Worm (Caenorhabditis elegans) whole organism, L4 larva: ENCODE measurements around the gene Y51H7C.12.
A peak's percentile ranks its signal among the peaks of the same experiment; 100 is the strongest.

Experiments
- R02D3.7 ChIP-seq: fragments of 150-350 bp; sonication (generic microtip); optimal IDR thresholded peaks from 3 replicates; lab custom pipeline; 2014; ENCODE audit warnings: missing biosample characterization, missing genetic modification characterization
- T20F7.1 ChIP-seq: fragments of 200-800 bp; sonication (Bioruptor generic); optimal IDR thresholded peaks from 2 replicates; lab custom pipeline; 2018; ENCODE audit warnings: mild to moderate bottlenecking, missing genetic modification characterization, missing compliant biosample characterization
- T26A8.4 ChIP-seq: fragments of 200-800 bp; sonication (Bioruptor generic); IDR thresholded peaks from 2 replicates; pipeline ENCODE4 v1.3.6; 2022; ENCODE audit warnings: missing genetic modification characterization, missing compliant biosample characterization
- Y105C5A.15 ChIP-seq: fragments of 200-800 bp; sonication (Bioruptor generic); IDR thresholded peaks from 2 replicates; pipeline ENCODE4 v1.3.6; 2022; ENCODE audit warnings: missing genetic modification characterization, missing compliant biosample characterization
- Y48G9A.11 ChIP-seq: fragments of 200-800 bp; sonication (Bioruptor generic); IDR thresholded peaks from 2 replicates; pipeline ENCODE4 v1.3.6; 2022; ENCODE audit warnings: missing genetic modification reagents, missing genetic modification characterization, missing compliant biosample characterization
- Y75B8A.6 ChIP-seq: fragments of 200-800 bp; sonication (Bioruptor generic); IDR thresholded peaks from 2 replicates; pipeline ENCODE4 v1.3.6; 2022; ENCODE audit warnings: missing genetic modification reagents, missing genetic modification characterization, missing compliant biosample characterization
- aly-2 ChIP-seq: sonication (generic microtip); optimal IDR thresholded peaks from 2 replicates; lab custom pipeline; 2018; ENCODE audit warnings: missing biosample characterization, missing genetic modification characterization
- ceh-20 ChIP-seq: fragments of 200-800 bp; sonication (Bioruptor generic); IDR thresholded peaks from 2 replicates; pipeline ENCODE4 v1.3.6; 2022; ENCODE audit warnings: missing genetic modification reagents, missing genetic modification characterization, missing compliant biosample characterization
- ceh-44 ChIP-seq: fragments of 200-800 bp; sonication (Bioruptor generic); IDR thresholded peaks from 2 replicates; pipeline ENCODE4 v1.3.6; 2022; ENCODE audit warnings: missing genetic modification reagents, missing genetic modification characterization, missing compliant biosample characterization
- ceh-62 ChIP-seq: sonication (generic microtip); optimal IDR thresholded peaks from 2 replicates; lab custom pipeline; 2017; ENCODE audit warnings: missing biosample characterization, missing genetic modification characterization
- daf-16 ChIP-seq, 3 experiments: sonication (generic microtip); optimal IDR thresholded peaks; 2 replicates each; lab custom pipeline; 2016 to 2017; ENCODE audit warnings: missing genetic modification characterization in 3 of 3, missing genetic modification reagents in 3 of 3, mild to moderate bottlenecking in 2 of 3, missing compliant biosample characterization in 2 of 3, missing biosample characterization in 1 of 3, moderate library complexity in 1 of 3
- daf-19 ChIP-seq: fragments of 200-800 bp; sonication (Bioruptor generic); conservative IDR thresholded peaks from 2 replicates; pipeline ENCODE4 v1.3.6; 2022; ENCODE audit warnings: missing genetic modification characterization, missing compliant biosample characterization
- dmd-9 ChIP-seq: fragments of 200-800 bp; sonication (Bioruptor generic); IDR thresholded peaks from 2 replicates; pipeline ENCODE4 v1.3.6; 2022; ENCODE audit warnings: missing genetic modification reagents, missing genetic modification characterization, missing compliant biosample characterization
- dpl-1 ChIP-seq: fragments of 150-350 bp; optimal IDR thresholded peaks from 2 replicates; lab custom pipeline; 2014; ENCODE audit warnings: missing biosample characterization, missing genetic modification reagents, missing genetic modification characterization
- egl-43 ChIP-seq: fragments of 200-800 bp; sonication (Bioruptor generic); IDR thresholded peaks from 2 replicates; pipeline ENCODE4 v1.3.6; 2022; ENCODE audit warnings: missing genetic modification reagents, missing genetic modification characterization, missing compliant biosample characterization
- gei-8 ChIP-seq: fragments of 200-800 bp; sonication (Bioruptor generic); optimal IDR thresholded peaks from 2 replicates; lab custom pipeline; 2018; ENCODE audit warnings: mild to moderate bottlenecking, missing genetic modification characterization, missing compliant biosample characterization
- jun-1 ChIP-seq: fragments of 150-350 bp; optimal IDR thresholded peaks from 2 replicates; lab custom pipeline; 2014; ENCODE audit warnings: missing biosample characterization, missing genetic modification reagents, missing genetic modification characterization
- lim-7 ChIP-seq: fragments of 200-800 bp; sonication (Bioruptor generic); IDR thresholded peaks from 2 replicates; pipeline ENCODE4 v1.3.6; 2022; ENCODE audit warnings: missing genetic modification characterization, missing compliant biosample characterization
- lin-13 ChIP-seq: fragments of 150-350 bp; optimal IDR thresholded peaks from 2 replicates; lab custom pipeline; 2014; ENCODE audit warnings: missing biosample characterization, missing genetic modification reagents, missing genetic modification characterization
- lsy-2 ChIP-seq, 2 experiments: fragments of 150-350 bp in 1 of 2; sonication (generic microtip) in 1 of 2; optimal IDR thresholded peaks; 2 replicates each; lab custom pipeline; 2014 to 2017; ENCODE audit warnings: missing biosample characterization in 2 of 2, missing genetic modification characterization in 2 of 2
- madf-9 ChIP-seq: fragments of 200-800 bp; sonication (Bioruptor generic); conservative IDR thresholded peaks from 2 replicates; pipeline ENCODE4 v1.3.6; 2022; ENCODE audit warnings: missing genetic modification reagents, missing genetic modification characterization, missing compliant biosample characterization
- mxl-3 ChIP-seq: fragments of 200-800 bp; sonication (Bioruptor generic); optimal IDR thresholded peaks from 2 replicates; lab custom pipeline; 2018; ENCODE audit warnings: mild to moderate bottlenecking, missing genetic modification characterization, missing compliant biosample characterization
- nhr-11 ChIP-seq: fragments of 150-350 bp; optimal IDR thresholded peaks from 2 replicates; lab custom pipeline; 2014; ENCODE audit warnings: missing biosample characterization, missing genetic modification characterization
- nhr-111 ChIP-seq: fragments of 200-800 bp; sonication (Bioruptor generic); optimal IDR thresholded peaks from 2 replicates; lab custom pipeline; 2018; ENCODE audit warnings: mild to moderate bottlenecking, missing genetic modification characterization, missing compliant biosample characterization
- nhr-25 ChIP-seq: sonication (generic microtip); optimal IDR thresholded peaks from 2 replicates; lab custom pipeline; 2017; ENCODE audit warnings: missing genetic modification characterization, mild to moderate bottlenecking, missing compliant biosample characterization, antibody characterized with exemption, moderate library complexity, borderline replicate concordance; ENCODE audit not compliant: insufficient read depth
- nhr-28 ChIP-seq: fragments of 150-350 bp; optimal IDR thresholded peaks from 2 replicates; lab custom pipeline; 2014; ENCODE audit warnings: missing biosample characterization, missing genetic modification characterization
- nhr-48 ChIP-seq: sonication (generic microtip); optimal IDR thresholded peaks from 2 replicates; lab custom pipeline; 2016; ENCODE audit warnings: mild to moderate bottlenecking, missing genetic modification characterization, missing compliant biosample characterization
- pha-4 ChIP-seq, 2 experiments: fragments of 150-350 bp in 1 of 2; fragments of 200-800 bp in 1 of 2; sonication (Bioruptor generic) in 1 of 2; IDR thresholded peaks in 1 of 2; optimal IDR thresholded peaks in 1 of 2; 2 replicates each; pipeline versions ENCODE4 v1.3.6 to Lab custom; 2014 to 2022; ENCODE audit warnings: missing genetic modification characterization in 2 of 2, missing genetic modification reagents in 2 of 2, missing biosample characterization in 1 of 2, missing compliant biosample characterization in 1 of 2
- rbr-2 ChIP-seq: sonication (generic microtip); optimal IDR thresholded peaks from 2 replicates; lab custom pipeline; 2016; ENCODE audit warnings: missing genotype, missing genetic modification characterization, missing compliant biosample characterization
- saeg-2 ChIP-seq: fragments of 200-800 bp; sonication (Bioruptor generic); IDR thresholded peaks from 2 replicates; pipeline ENCODE4 v1.3.6; 2022; ENCODE audit warnings: missing genetic modification reagents, missing genetic modification characterization, missing compliant biosample characterization
- snpc-1.2 ChIP-seq: fragments of 200-800 bp; sonication (Bioruptor generic); IDR thresholded peaks from 2 replicates; pipeline ENCODE4 v1.3.6; 2022; ENCODE audit warnings: missing genetic modification reagents, missing genetic modification characterization, missing compliant biosample characterization
- snpc-4 ChIP-seq: fragments of 150-350 bp; optimal IDR thresholded peaks from 2 replicates; lab custom pipeline; 2014; ENCODE audit warnings: missing biosample characterization, missing genetic modification characterization
- tra-1 ChIP-seq: fragments of 200-800 bp; sonication (Bioruptor generic); IDR thresholded peaks from 2 replicates; pipeline ENCODE4 v1.3.6; 2022; ENCODE audit warnings: missing genetic modification reagents, missing genetic modification characterization, missing compliant biosample characterization
- unc-62 ChIP-seq, 3 experiments: fragments of 150-350 bp in 1 of 3; sonication (generic microtip); optimal IDR thresholded peaks in 2 of 3; peaks in 1 of 3; 1 replicate in 1 of 3; 2 replicates in 2 of 3; lab custom pipeline; 2014 to 2017; ENCODE audit warnings: missing biosample characterization in 3 of 3, missing genetic modification characterization in 3 of 3, missing genetic modification reagents in 3 of 3, missing genotype in 1 of 3
- zag-1 ChIP-seq: fragments of 150-350 bp; optimal IDR thresholded peaks from 2 replicates; lab custom pipeline; 2014; ENCODE audit warnings: missing biosample characterization, missing genetic modification characterization
- ztf-11 ChIP-seq: fragments of 150-350 bp; optimal IDR thresholded peaks from 2 replicates; lab custom pipeline; 2014; ENCODE audit warnings: missing biosample characterization, missing genetic modification characterization
- ztf-7 ChIP-seq: fragments of 150-350 bp; optimal IDR thresholded peaks from 2 replicates; lab custom pipeline; 2014; ENCODE audit warnings: missing biosample characterization, missing genetic modification characterization

The Y51H7C.12 gene

DNA sequence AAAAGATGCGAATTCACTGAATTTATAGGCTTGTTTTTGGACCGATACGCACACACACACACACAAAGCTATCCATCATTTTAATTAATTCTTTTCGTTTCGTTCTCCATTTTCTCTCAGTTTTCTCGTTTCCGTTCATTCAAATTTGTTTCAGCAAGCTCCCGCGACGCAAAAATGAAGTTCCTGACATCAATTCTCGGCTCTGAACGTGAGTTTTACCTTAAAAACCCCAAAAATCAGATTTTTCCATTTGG lies 8.3 kb downstream of the Y51H7C.12 start, which contains the start of gene Y51H7C.3:
TSS of gene Y51H7C.3 (plus strand) at position 155 of the 254 bp plus-strand sequence.
- TF ChIP-seq egl-43 (GFP tag; lab: Robert Waterston, UW) (no peak), saeg-2 (GFP tag; lab: Robert Waterston, UW) (no peak), unc-62 (GFP tag; optimal IDR thresholded peaks at IDR 0.05 in 1 of 2; lab: Kevin White, UChicago) (no peak), unc-62 (tag; optimal IDR thresholded peaks at IDR 0.05; lab: Kevin White, UChicago) (no peak), lim-7 (no peak), Y105C5A.15 (no peak), jun-1 (no peak), ztf-11 (tag; lab: Kevin White, UChicago) (no peak), T26A8.4 (GFP tag; lab: Robert Waterston, UW) (no peak), gei-8 (no peak), mxl-3 (GFP tag; lab: Kevin White, UChicago) (no peak), nhr-11 (tag; lab: Kevin White, UChicago) (no peak), daf-16 (GFP tag; optimal IDR thresholded peaks at IDR 0.05; lab: Kevin White, UChicago) (no peak), daf-16 (tag; optimal IDR thresholded peaks at IDR 0.05; lab: Kevin White, UChicago) (no peak), snpc-1.2 (GFP tag; lab: Robert Waterston, UW) (no peak), ceh-62 (tag; lab: Kevin White, UChicago) (no peak), lsy-2 (tag; optimal IDR thresholded peaks at IDR 0.05; lab: Kevin White, UChicago) (no peak)

ce11 chrII:1437449-1438335 lies 8.9 kb downstream of the Y51H7C.12 start, which contains the start of gene nol-6:
TSS of gene nol-6 (minus strand) at chrII:1437499.
- TF ChIP-seq snpc-4 (tag; lab: Kevin White, UChicago) (no peak), Y48G9A.11 (peak; percentile 95), aly-2 (tag; lab: Kevin White, UChicago) (no peak), gei-8 (no peak), daf-19 (GFP tag; lab: Robert Waterston, UW) (no peak), pha-4 (GFP tag; IDR thresholded peaks at IDR 0.05; lab: Robert Waterston, UW) (no peak), pha-4 (tag; optimal IDR thresholded peaks at IDR 0.05; lab: Kevin White, UChicago) (no peak), nhr-111 (no peak), nhr-25 (no peak), nhr-28 (tag; lab: Kevin White, UChicago) (peak; percentile 38), dpl-1 (peak; percentile 82), jun-1 (no peak), lin-13 (GFP tag; lab: Kevin White, UChicago) (no peak), dmd-9 (GFP tag; lab: Robert Waterston, UW) (no peak), zag-1 (tag; lab: Kevin White, UChicago) (no peak), mxl-3 (GFP tag; lab: Kevin White, UChicago) (no peak), ceh-44 (GFP tag; lab: Robert Waterston, UW) (no peak), R02D3.7 (tag; lab: Kevin White, UChicago) (peak; percentile 75), ceh-20 (GFP tag; lab: Robert Waterston, UW) (no peak), T20F7.1 (peak; percentile 95), tra-1 (no peak), Y75B8A.6 (GFP tag; lab: Robert Waterston, UW) (no peak), rbr-2 (no peak), nhr-48 (tag; lab: Kevin White, UChicago) (no peak), ztf-7 (no peak), madf-9 (GFP tag; lab: Robert Waterston, UW) (no peak)
- TF ChIP-seq, all 104 proteins: peak for 5
